Worm (Caenorhabditis elegans) whole organism, L4/young adult: ENCODE results near the gene ugt-20.

ENCODE experiments used
- W03F9.2 ChIP-seq: fragments of 150-350 bp; optimal IDR thresholded peaks from 2 replicates; lab custom pipeline; 2014; ENCODE audit warnings: missing biosample characterization, missing genetic modification characterization
- dao-5 ChIP-seq: sonication (generic microtip); optimal IDR thresholded peaks from 2 replicates; lab custom pipeline; 2016; ENCODE audit warnings: missing genotype, missing genetic modification characterization, moderate library complexity, missing compliant biosample characterization
- him-1 ChIP-seq: sonication (generic microtip); optimal IDR thresholded peaks from 2 replicates; lab custom pipeline; 2016; ENCODE audit warnings: missing genotype, missing genetic modification reagents, missing genetic modification characterization, missing compliant biosample characterization

- TF ChIP-seq him-1 (no peak), dao-5 (tag; lab: Kevin White, UChicago) (no peak), W03F9.2 (tag; lab: Kevin White, UChicago) (no peak)
Observed at ce11 chrIV:6035113-6035512, 48.3 kb downstream of the ugt-20 start.
